Worm (Caenorhabditis elegans): ENCODE results near the gene srj-1.
A peak's percentile ranks its signal among the peaks of the same experiment; 100 is the strongest.

The srj-1 gene

ce11 chrIV:11928388-11928787, 36.8 kb downstream of the srj-1 start:
- peak; percentile 51 for TF ChIP-seq nfya-1 (tag; optimal IDR thresholded peaks at IDR 0.05; ENCODE audit: insufficient read depth)
- TF ChIP-seq nhr-25 (tag; optimal IDR thresholded peaks at IDR 0.05): peak; percentile 56
- no peak for TF ChIP-seq egl-27 (tag; optimal IDR thresholded peaks at IDR 0.05)
- peak; percentile 22 for TF ChIP-seq hmg-11 (tag; optimal IDR thresholded peaks at IDR 0.05)
- no peak for TF ChIP-seq eor-1 (tag; optimal IDR thresholded peaks at IDR 0.05)
- peak; percentile 37 for TF ChIP-seq elt-2 (tag; optimal IDR thresholded peaks at IDR 0.05)
- peak; percentile 60 for TF ChIP-seq nhr-43 (tag; optimal IDR thresholded peaks at IDR 0.05; ENCODE audit: poor library complexity, severe bottlenecking)
- TF ChIP-seq lin-39 (tag; optimal IDR thresholded peaks at IDR 0.05): peak; percentile 41
- no peak for TF ChIP-seq R02D3.7 (tag; optimal IDR thresholded peaks at IDR 0.05)
- TF ChIP-seq lsy-12 (tag; optimal IDR thresholded peaks at IDR 0.05): peak; percentile 31
- peak in 1 of 3 experiments; percentile 41 for TF ChIP-seq elt-3 (tag; optimal IDR thresholded peaks at IDR 0.05)
- peak; percentile 33 for TF ChIP-seq nhr-23 (tag; optimal IDR thresholded peaks at IDR 0.05)

ce11 chrIV:11925346-11926075, 39.7 kb downstream of the srj-1 start, which contains the start of the genes srlf-33 and srlf-32:
srlf-33 (minus strand) TSS chrIV:11925446.
srlf-32 (plus strand) TSS chrIV:11926025.
- no peak for TF ChIP-seq ZK546.5 (tag; optimal IDR thresholded peaks at IDR 0.05)
- TF ChIP-seq unc-39 (tag; optimal IDR thresholded peaks at IDR 0.05): no peak
- no peak for TF ChIP-seq lin-15B (tag; optimal IDR thresholded peaks at IDR 0.05)
- TF ChIP-seq egl-5 (tag; optimal IDR thresholded peaks at IDR 0.05): no peak
- no peak for TF ChIP-seq nhr-43 (tag; optimal IDR thresholded peaks at IDR 0.05; ENCODE audit: poor library complexity, severe bottlenecking)
- TF ChIP-seq ceh-16 (tag; optimal IDR thresholded peaks at IDR 0.05): no peak
- TF ChIP-seq nhr-67 (tag; optimal IDR thresholded peaks at IDR 0.05): no peak
- TF ChIP-seq mml-1 (tag; optimal IDR thresholded peaks at IDR 0.05): no peak
- TF ChIP-seq snpc-4 (tag; optimal IDR thresholded peaks at IDR 0.05): no peak
- no peak for TF ChIP-seq elt-3 (tag; optimal IDR thresholded peaks at IDR 0.05)
- TF ChIP-seq eor-1 (tag; optimal IDR thresholded peaks at IDR 0.05): no peak
- TF ChIP-seq elt-1 (tag; optimal IDR thresholded peaks at IDR 0.05): no peak
- TF ChIP-seq unc-62 (GFP tag; optimal IDR thresholded peaks at IDR 0.05): no peak
- no peak for TF ChIP-seq nhr-23 (tag; optimal IDR thresholded peaks at IDR 0.05)
- no peak for TF ChIP-seq zag-1 (tag; optimal IDR thresholded peaks at IDR 0.05)

ce11 chrIV:11924092-11924491, 41.1 kb downstream of the srj-1 start:
- no peak for TF ChIP-seq nhr-23 (tag; optimal IDR thresholded peaks at IDR 0.05)
- no peak for TF ChIP-seq elt-2 (tag; optimal IDR thresholded peaks at IDR 0.05)
- no peak for TF ChIP-seq lsy-12 (tag; optimal IDR thresholded peaks at IDR 0.05)
- TF ChIP-seq nhr-43 (tag; optimal IDR thresholded peaks at IDR 0.05; ENCODE audit: poor library complexity, severe bottlenecking): no peak
- TF ChIP-seq ceh-9 (tag; optimal IDR thresholded peaks at IDR 0.05): no peak
- no peak for TF ChIP-seq pqm-1 (tag; optimal IDR thresholded peaks at IDR 0.05)
- TF ChIP-seq egl-27 (tag; optimal IDR thresholded peaks at IDR 0.05): no peak
- TF ChIP-seq nfya-1 (tag; optimal IDR thresholded peaks at IDR 0.05; ENCODE audit: insufficient read depth): no peak
- TF ChIP-seq unc-39 (tag; optimal IDR thresholded peaks at IDR 0.05): no peak
- no peak for TF ChIP-seq ama-1 (optimal IDR thresholded peaks at IDR 0.05)
- no peak for TF ChIP-seq hmg-11 (tag; optimal IDR thresholded peaks at IDR 0.05)
- no peak for TF ChIP-seq nhr-76 (tag; optimal IDR thresholded peaks at IDR 0.05)
- TF ChIP-seq ceh-16 (tag; optimal IDR thresholded peaks at IDR 0.05): no peak
- TF ChIP-seq nhr-11 (tag; optimal IDR thresholded peaks at IDR 0.05): no peak
- no peak for TF ChIP-seq unc-62 (GFP tag; optimal IDR thresholded peaks at IDR 0.05)
- no peak for TF ChIP-seq fkh-2 (tag; optimal IDR thresholded peaks at IDR 0.05)
- TF ChIP-seq egl-5 (tag; optimal IDR thresholded peaks at IDR 0.05): no peak

- TF ChIP-seq skn-1 (tag; optimal IDR thresholded peaks at IDR 0.05) (no peak), snpc-4 (tag; optimal IDR thresholded peaks at IDR 0.05) (no peak), fkh-10 (GFP tag; optimal IDR thresholded peaks at IDR 0.05) (no peak), pqm-1 (tag; optimal IDR thresholded peaks at IDR 0.05) (no peak), nhr-237 (tag; optimal IDR thresholded peaks at IDR 0.05) (no peak)
These were observed 42.2 kb downstream of the srj-1 start, which contains the start of gene srlf-31 for ce11 chrIV:11923074-11923473. srlf-31 (minus strand) TSS chrIV:11923174.

ce11 chrIV:11922011-11922410, 43.2 kb downstream of the srj-1 start, which contains the start of gene ZK822.1:
ZK822.1 (minus strand) TSS chrIV:11922131.
- TF ChIP-seq elt-2 (tag; optimal IDR thresholded peaks at IDR 0.05) (no peak), jun-1 (tag; optimal IDR thresholded peaks at IDR 0.05) (no peak), tbx-2 (tag; optimal IDR thresholded peaks at IDR 0.05) (no peak), nhr-76 (tag; optimal IDR thresholded peaks at IDR 0.05) (no peak), ztf-11 (tag; optimal IDR thresholded peaks at IDR 0.05) (no peak), nhr-12 (tag; optimal IDR thresholded peaks at IDR 0.05) (no peak), snpc-4 (tag; optimal IDR thresholded peaks at IDR 0.05) (no peak), zag-1 (tag; optimal IDR thresholded peaks at IDR 0.05) (no peak), ama-1 (optimal IDR thresholded peaks at IDR 0.05) (no peak)
